Worm (Caenorhabditis elegans) whole organism, L3 larva: ENCODE results near the gene glt-7.

Source experiments
- R02D3.7 ChIP-seq: fragments of 150-350 bp; optimal IDR thresholded peaks from 2 replicates; lab custom pipeline; 2014; ENCODE audit warnings: missing biosample characterization, missing genetic modification characterization
- ZK546.5 ChIP-seq: sonication (generic microtip); optimal IDR thresholded peaks from 2 replicates; lab custom pipeline; 2017; ENCODE audit warnings: missing biosample characterization, missing genetic modification characterization
- aly-2 ChIP-seq: fragments of 150-350 bp; optimal IDR thresholded peaks from 2 replicates; lab custom pipeline; 2014; ENCODE audit warnings: missing biosample characterization, missing genetic modification characterization
- ama-1 ChIP-seq: fragments of 150-350 bp; optimal IDR thresholded peaks from 2 replicates; lab custom pipeline; 2018
- ceh-16 ChIP-seq: sonication (generic microtip); optimal IDR thresholded peaks from 2 replicates; lab custom pipeline; 2017; ENCODE audit warnings: missing biosample characterization, missing genetic modification characterization
- ceh-28 ChIP-seq: fragments of 150-350 bp; optimal IDR thresholded peaks from 2 replicates; lab custom pipeline; 2014; ENCODE audit warnings: missing biosample characterization, missing genetic modification reagents, missing genetic modification characterization
- ceh-82 ChIP-seq: fragments of 150-350 bp; optimal IDR thresholded peaks from 2 replicates; lab custom pipeline; 2014; ENCODE audit warnings: missing biosample characterization, missing genetic modification characterization
- ceh-9 ChIP-seq: sonication (generic microtip); optimal IDR thresholded peaks from 2 replicates; lab custom pipeline; 2018; ENCODE audit warnings: missing biosample characterization, missing genetic modification characterization
- egl-27 ChIP-seq: sonication (generic microtip); optimal IDR thresholded peaks from 4 replicates; lab custom pipeline; 2017; ENCODE audit warnings: missing biosample characterization, missing genetic modification reagents, missing genetic modification characterization
- egl-5 ChIP-seq: fragments of 150-350 bp; optimal IDR thresholded peaks from 2 replicates; lab custom pipeline; 2017; ENCODE audit warnings: missing biosample characterization, missing genetic modification reagents, missing genetic modification characterization, inconsistent platforms
- elt-2 ChIP-seq: sonication (generic microtip); optimal IDR thresholded peaks from 2 replicates; lab custom pipeline; 2016; ENCODE audit warnings: missing genetic modification reagents, mild to moderate bottlenecking, missing genetic modification characterization, missing compliant biosample characterization
- eor-1 ChIP-seq, 2 experiments: fragments of 150-350 bp; optimal IDR thresholded peaks; 2 replicates each; lab custom pipeline; 2014 to 2018; ENCODE audit warnings: missing biosample characterization in 2 of 2, missing genetic modification characterization in 2 of 2
- fkh-10 ChIP-seq: sonication (generic microtip); optimal IDR thresholded peaks from 2 replicates; lab custom pipeline; 2017; ENCODE audit warnings: missing biosample characterization, missing genetic modification reagents, missing genetic modification characterization
- fkh-2 ChIP-seq: fragments of 150-350 bp; optimal IDR thresholded peaks from 2 replicates; lab custom pipeline; 2014; ENCODE audit warnings: missing biosample characterization, missing genetic modification reagents, missing genetic modification characterization
- fos-1 ChIP-seq: fragments of 150-350 bp; optimal IDR thresholded peaks from 2 replicates; lab custom pipeline; 2014; ENCODE audit warnings: missing biosample characterization, missing genetic modification characterization
- hmg-11 ChIP-seq: sonication (generic microtip); optimal IDR thresholded peaks from 2 replicates; lab custom pipeline; 2016; ENCODE audit warnings: missing genetic modification characterization, missing compliant biosample characterization
- jun-1 ChIP-seq: fragments of 150-350 bp; optimal IDR thresholded peaks from 2 replicates; lab custom pipeline; 2014; ENCODE audit warnings: missing biosample characterization, missing genetic modification reagents, missing genetic modification characterization
- lin-15B ChIP-seq: fragments of 150-350 bp; optimal IDR thresholded peaks from 2 replicates; lab custom pipeline; 2014; ENCODE audit warnings: missing biosample characterization, missing genetic modification characterization
- mdl-1 ChIP-seq: fragments of 150-350 bp; optimal IDR thresholded peaks from 2 replicates; lab custom pipeline; 2014; ENCODE audit warnings: missing biosample characterization, missing genetic modification characterization
- mml-1 ChIP-seq: fragments of 150-350 bp; sonication (generic microtip); optimal IDR thresholded peaks from 3 replicates; lab custom pipeline; 2014; ENCODE audit warnings: missing biosample characterization, missing genetic modification characterization
- nhr-23 ChIP-seq: fragments of 150-350 bp; optimal IDR thresholded peaks from 2 replicates; lab custom pipeline; 2014; ENCODE audit warnings: missing biosample characterization, missing genetic modification reagents, missing genetic modification characterization
- nhr-237 ChIP-seq: fragments of 150-350 bp; optimal IDR thresholded peaks from 2 replicates; lab custom pipeline; 2014; ENCODE audit warnings: missing biosample characterization, missing genetic modification characterization
- nhr-25 ChIP-seq: sonication (generic microtip); optimal IDR thresholded peaks from 2 replicates; lab custom pipeline; 2017; ENCODE audit warnings: missing biosample characterization, missing genetic modification characterization
- nhr-67 ChIP-seq: fragments of 150-350 bp; optimal IDR thresholded peaks from 2 replicates; lab custom pipeline; 2014; ENCODE audit warnings: missing biosample characterization, missing genetic modification characterization
- nhr-76 ChIP-seq: fragments of 150-350 bp; sonication (generic microtip); optimal IDR thresholded peaks from 5 replicates; lab custom pipeline; 2014; ENCODE audit warnings: missing biosample characterization, missing genetic modification characterization
- nhr-77 ChIP-seq: fragments of 150-350 bp; optimal IDR thresholded peaks from 2 replicates; lab custom pipeline; 2014; ENCODE audit warnings: missing biosample characterization, missing genetic modification characterization
- pqm-1 ChIP-seq: fragments of 150-350 bp; optimal IDR thresholded peaks from 2 replicates; lab custom pipeline; 2017; ENCODE audit warnings: missing biosample characterization, missing genetic modification characterization, inconsistent platforms
- skn-1 ChIP-seq: fragments of 150-350 bp; optimal IDR thresholded peaks from 2 replicates; lab custom pipeline; 2014; ENCODE audit warnings: missing biosample characterization, missing genetic modification characterization
- snpc-4 ChIP-seq: fragments of 150-350 bp; optimal IDR thresholded peaks from 2 replicates; lab custom pipeline; 2014; ENCODE audit warnings: missing biosample characterization, missing genetic modification characterization
- unc-62 ChIP-seq: fragments of 150-350 bp; sonication (generic microtip); optimal IDR thresholded peaks from 4 replicates; lab custom pipeline; 2014; ENCODE audit warnings: missing biosample characterization, missing genetic modification reagents, missing genetic modification characterization
- zag-1 ChIP-seq: fragments of 150-350 bp; optimal IDR thresholded peaks from 2 replicates; lab custom pipeline; 2014; ENCODE audit warnings: missing biosample characterization, missing genetic modification characterization

The glt-7 gene

DNA sequence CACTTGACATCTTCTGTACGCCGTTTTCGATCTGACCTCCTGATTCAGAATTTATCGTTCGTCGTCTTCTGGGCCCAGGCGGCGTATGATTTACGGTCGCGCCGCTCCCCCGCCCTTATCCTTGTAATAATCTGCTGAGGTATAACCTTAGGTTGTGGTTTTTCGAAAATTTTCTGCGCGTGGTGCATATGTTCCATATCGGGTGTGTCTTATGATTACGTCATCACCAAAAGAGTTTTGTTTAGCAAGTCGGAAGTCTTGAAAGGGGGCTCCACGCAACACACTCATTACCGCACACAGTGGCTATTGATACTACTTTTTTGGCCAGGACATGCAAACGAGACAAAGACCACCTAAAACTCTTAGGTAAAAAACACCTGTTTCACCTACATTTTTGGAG is 28.8 kb downstream of the glt-7 start:
- TF ChIP-seq ceh-82 (tag; lab: Kevin White, UChicago) (no peak), mdl-1 (no peak), snpc-4 (tag; lab: Kevin White, UChicago) (no peak), egl-27 (no peak), ZK546.5 (no peak), fkh-2 (tag; lab: Kevin White, UChicago) (no peak), pqm-1 (tag; lab: Kevin White, UChicago) (no peak), ceh-16 (tag; lab: Kevin White, UChicago) (no peak), egl-5 (tag; lab: Kevin White, UChicago) (no peak), elt-2 (no peak), aly-2 (no peak), ceh-28 (no peak)

DNA sequence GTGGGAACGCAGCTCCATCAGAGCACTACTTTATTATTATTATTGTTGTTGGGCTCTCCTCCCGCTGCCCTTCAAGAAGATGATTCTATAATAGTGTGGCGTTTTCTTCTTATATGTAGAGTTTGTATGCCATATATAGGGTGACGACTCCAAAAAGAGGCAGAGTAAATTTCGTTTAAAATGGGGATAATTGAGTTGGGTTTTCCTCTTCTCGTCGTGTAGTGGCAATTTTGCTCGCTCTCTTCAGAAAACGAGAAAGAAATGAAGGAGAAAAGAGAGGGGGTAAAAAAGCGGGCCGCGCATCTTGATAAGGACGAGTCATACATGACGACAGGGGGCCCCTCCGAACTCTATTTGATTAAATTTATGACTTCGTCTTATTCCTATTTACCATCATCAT is 31.5 kb downstream of the glt-7 start:
- TF ChIP-seq fkh-10 (GFP tag; lab: Kevin White, UChicago), result peak; percentile 50
- no peak for TF ChIP-seq nhr-23
- no peak for TF ChIP-seq ceh-82 (tag; lab: Kevin White, UChicago)

DNA sequence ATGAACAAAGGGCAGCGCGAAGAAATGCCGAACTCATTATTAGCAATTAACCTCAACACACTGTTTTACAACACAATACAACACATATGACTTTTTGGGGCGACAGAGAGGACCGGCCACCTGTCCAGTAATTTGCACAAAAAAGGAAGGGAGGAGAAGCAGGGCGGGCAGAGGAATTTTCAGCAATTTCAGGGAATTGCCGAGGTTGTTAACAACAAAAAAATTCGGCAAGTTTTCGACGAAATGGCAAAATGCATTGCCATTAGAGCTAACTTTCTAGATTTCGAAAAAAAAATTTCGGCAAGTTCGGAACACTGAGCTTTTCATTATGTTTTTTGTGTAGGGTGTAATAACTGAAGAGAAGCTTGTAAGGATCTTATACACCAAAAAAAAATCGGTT is 32.1 kb downstream of the glt-7 start:
- TF ChIP-seq jun-1, result no peak
- no peak for TF ChIP-seq ama-1 (lab: Kevin White, UChicago)
- no peak for TF ChIP-seq ceh-28

DNA sequence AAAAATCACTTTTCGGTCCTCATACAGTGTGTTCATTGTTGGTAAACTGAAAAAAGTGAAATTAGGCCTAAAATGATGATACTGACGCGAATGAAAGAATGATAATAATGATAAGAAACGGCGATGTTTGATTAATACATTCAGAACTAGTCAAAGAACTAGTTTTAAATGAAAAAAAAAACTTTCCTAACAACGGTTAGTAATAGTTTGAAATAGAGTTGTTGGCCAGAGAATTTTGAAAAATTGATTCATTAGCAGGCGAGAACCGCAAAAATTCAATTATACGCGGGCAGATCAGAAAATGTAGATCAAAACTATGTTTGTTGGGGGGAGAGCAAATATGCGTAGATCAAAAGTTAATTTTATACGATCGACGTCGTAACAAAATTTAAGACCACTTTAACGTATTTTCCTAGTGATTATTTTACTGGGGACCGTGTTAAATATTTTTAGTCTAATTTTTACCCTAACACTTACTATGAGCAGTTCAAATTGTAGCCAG is 38.9 kb downstream of the glt-7 start, which contains the start of gene F56A11.5:
F56A11.5 (minus strand) TSS at position 51 of the 502 bp plus-strand sequence.
- TF ChIP-seq skn-1 (tag; lab: Kevin White, UChicago) (peak; percentile 16), nhr-77 (tag; lab: Kevin White, UChicago) (no peak), nhr-25 (tag; lab: Kevin White, UChicago) (no peak)
- TF ChIP-seq, all 47 proteins: peak for 1

DNA sequence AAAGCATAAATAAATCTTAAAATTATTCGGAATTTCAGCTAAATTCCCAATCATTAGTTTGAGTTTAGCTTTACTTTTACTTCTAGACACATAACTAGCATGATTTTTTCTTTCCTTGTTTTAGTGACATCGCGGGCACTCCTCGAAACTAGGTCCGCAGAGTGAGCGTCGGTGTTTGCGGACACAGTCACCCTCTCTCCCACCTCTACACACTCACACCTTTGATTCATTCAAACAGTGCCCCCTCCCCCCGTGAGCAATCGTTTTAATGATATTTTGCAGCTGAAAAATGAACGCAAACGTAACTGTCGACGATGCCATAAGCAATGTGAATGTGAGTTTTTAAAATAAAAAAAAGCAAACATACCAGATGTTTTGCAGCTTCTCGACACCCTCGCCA is 40.6 kb downstream of the glt-7 start, which contains the start of gene gex-2:
gex-2 (plus strand) TSS at position 283 of the 400 bp plus-strand sequence.
- TF ChIP-seq lin-15B (tag; lab: Kevin White, UChicago) (no peak), hmg-11 (peak; percentile 21), aly-2 (no peak), nhr-67 (tag; lab: Kevin White, UChicago) (no peak), elt-2 (peak; percentile 26), nhr-77 (tag; lab: Kevin White, UChicago) (no peak), nhr-76 (tag; lab: Kevin White, UChicago) (no peak), ama-1 (lab: Kevin White, UChicago) (no peak)

DNA sequence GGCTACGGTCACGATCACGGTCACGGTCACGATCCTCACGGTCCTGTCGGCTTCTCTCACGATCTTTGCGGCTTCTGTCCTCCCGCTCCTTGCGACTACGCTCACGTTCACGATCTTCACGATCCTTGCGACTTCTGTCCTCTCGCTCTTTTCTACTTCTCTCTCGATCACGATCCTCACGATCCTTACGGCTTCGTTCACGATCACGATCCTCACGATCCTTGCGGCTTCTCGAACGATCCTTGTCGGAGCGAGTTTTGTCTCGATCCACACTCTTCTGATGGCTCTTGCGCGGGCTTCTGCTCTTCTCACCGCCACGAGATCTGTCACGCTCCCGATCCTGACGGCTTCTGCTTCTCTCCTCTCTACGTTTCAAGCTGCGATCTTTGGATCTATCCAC is 48.6 kb downstream of the glt-7 start:
- no peak for TF ChIP-seq ama-1 (lab: Kevin White, UChicago)
- TF ChIP-seq zag-1 (tag; lab: Kevin White, UChicago), result no peak
- no peak for TF ChIP-seq ceh-9 (tag; lab: Kevin White, UChicago)

DNA sequence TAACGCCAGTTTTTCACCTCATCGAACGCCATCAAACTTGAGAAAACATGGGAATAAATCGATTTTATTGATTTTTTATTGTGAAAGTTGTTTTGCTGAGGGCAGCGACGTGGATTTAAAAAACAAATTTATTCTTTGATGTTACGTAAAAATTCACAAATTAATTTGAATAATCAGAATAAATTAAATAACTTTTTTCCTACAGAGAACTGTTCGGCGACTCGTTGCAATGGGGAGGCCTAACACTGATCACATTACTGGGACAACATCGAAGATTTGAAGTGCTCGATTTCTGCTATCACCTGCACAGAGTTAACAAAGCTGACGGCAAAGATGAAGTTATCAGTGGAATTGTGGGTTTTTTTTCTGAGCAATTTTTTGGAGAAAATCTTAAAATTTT is 50.2 kb downstream of the glt-7 start, which contains the start of gene F56A11.6:
F56A11.6 (minus strand) TSS at position 101 of the 400 bp plus-strand sequence.
- TF ChIP-seq aly-2 (no peak), egl-5 (tag; lab: Kevin White, UChicago) (no peak), fkh-2 (tag; lab: Kevin White, UChicago) (no peak), mml-1 (tag; lab: Kevin White, UChicago) (no peak), R02D3.7 (tag; lab: Kevin White, UChicago) (no peak), unc-62 (GFP tag; lab: Kevin White, UChicago) (no peak), ama-1 (lab: Kevin White, UChicago) (no peak), nhr-76 (tag; lab: Kevin White, UChicago) (no peak), lin-15B (tag; lab: Kevin White, UChicago) (no peak), nhr-237 (tag; lab: Kevin White, UChicago) (no peak), ceh-16 (tag; lab: Kevin White, UChicago) (no peak), nhr-77 (tag; lab: Kevin White, UChicago) (no peak), fos-1 (tag; lab: Kevin White, UChicago) (no peak), eor-1 (tag; optimal IDR thresholded peaks at IDR 0.05; lab: Kevin White, UChicago) (no peak)
